Worm (Caenorhabditis elegans) whole organism, L4 larva: ENCODE data around the gene gop-3.
A peak's percentile ranks its signal among the peaks of the same experiment; 100 is the strongest.

ENCODE experiments used
- D1046.2 ChIP-seq: fragments of 200-800 bp; sonication (Bioruptor generic); IDR thresholded peaks from 2 replicates; pipeline ENCODE4 v1.3.6; 2022; ENCODE audit warnings: missing genetic modification characterization, missing compliant biosample characterization
- F10B5.3 ChIP-seq: sonication (generic microtip); optimal IDR thresholded peaks from 2 replicates; lab custom pipeline; 2016; ENCODE audit warnings: mild to moderate bottlenecking, missing genetic modification characterization, missing compliant biosample characterization
- F44E2.7 ChIP-seq: fragments of 200-800 bp; sonication (Bioruptor generic); IDR thresholded peaks from 2 replicates; pipeline ENCODE4 v2.1.2; 2022; ENCODE audit warnings: missing genetic modification characterization, missing compliant biosample characterization
- F49E8.2 ChIP-seq: sonication (generic microtip); optimal IDR thresholded peaks from 2 replicates; lab custom pipeline; 2016; ENCODE audit warnings: missing compliant biosample characterization, mild to moderate bottlenecking, missing genetic modification characterization, borderline replicate concordance
- T20F7.1 ChIP-seq: fragments of 200-800 bp; sonication (Bioruptor generic); optimal IDR thresholded peaks from 2 replicates; lab custom pipeline; 2018; ENCODE audit warnings: mild to moderate bottlenecking, missing genetic modification characterization, missing compliant biosample characterization
- Y105C5A.15 ChIP-seq: fragments of 200-800 bp; sonication (Bioruptor generic); IDR thresholded peaks from 2 replicates; pipeline ENCODE4 v1.3.6; 2022; ENCODE audit warnings: missing genetic modification characterization, missing compliant biosample characterization
- Y5F2A.4 ChIP-seq: fragments of 200-800 bp; sonication (Bioruptor generic); optimal IDR thresholded peaks from 2 replicates; lab custom pipeline; 2018; ENCODE audit warnings: mild to moderate bottlenecking, missing genetic modification characterization, missing compliant biosample characterization
- ZK546.5 ChIP-seq, 2 experiments: sonication (generic microtip); optimal IDR thresholded peaks; 2 replicates each; lab custom pipeline; 2017; ENCODE audit warnings: missing biosample characterization in 2 of 2, missing genetic modification characterization in 2 of 2
- aha-1 ChIP-seq: fragments of 150-350 bp; peaks from one replicate; lab custom pipeline; 2014; ENCODE audit warnings: missing biosample characterization, missing genetic modification characterization
- aly-2 ChIP-seq: sonication (generic microtip); optimal IDR thresholded peaks from 2 replicates; lab custom pipeline; 2018; ENCODE audit warnings: missing biosample characterization, missing genetic modification characterization
- ceh-32 ChIP-seq: sonication (generic microtip); optimal IDR thresholded peaks from 2 replicates; lab custom pipeline; 2016; ENCODE audit warnings: mild to moderate bottlenecking, missing genetic modification characterization, missing compliant biosample characterization; ENCODE audit not compliant: poor library complexity
- ceh-62 ChIP-seq: sonication (generic microtip); optimal IDR thresholded peaks from 2 replicates; lab custom pipeline; 2017; ENCODE audit warnings: missing biosample characterization, missing genetic modification characterization
- ceh-82 ChIP-seq: sonication (generic microtip); optimal IDR thresholded peaks from 2 replicates; lab custom pipeline; 2017; ENCODE audit warnings: missing biosample characterization, missing genetic modification characterization
- ces-1 ChIP-seq: fragments of 150-350 bp; sonication (generic microtip); optimal IDR thresholded peaks from 4 replicates; lab custom pipeline; 2014; ENCODE audit warnings: missing biosample characterization, missing genetic modification reagents, missing genetic modification characterization
- cey-2 ChIP-seq: sonication (generic microtip); optimal IDR thresholded peaks from 3 replicates; lab custom pipeline; 2017; ENCODE audit warnings: missing genetic modification characterization, mild to moderate bottlenecking, missing compliant biosample characterization, antibody characterized with exemption, borderline replicate concordance; ENCODE audit not compliant: insufficient read depth
- ctbp-1 ChIP-seq: fragments of 200-800 bp; sonication (Bioruptor generic); IDR thresholded peaks from 2 replicates; pipeline ENCODE4 v1.3.6; 2022; ENCODE audit warnings: missing genetic modification reagents, missing genetic modification characterization, missing compliant biosample characterization
- daf-19 ChIP-seq: fragments of 200-800 bp; sonication (Bioruptor generic); conservative IDR thresholded peaks from 2 replicates; pipeline ENCODE4 v1.3.6; 2022; ENCODE audit warnings: missing genetic modification characterization, missing compliant biosample characterization
- daf-8 ChIP-seq: fragments of 200-800 bp; sonication (Bioruptor generic); IDR thresholded peaks from 2 replicates; pipeline ENCODE4 v1.3.6; 2022; ENCODE audit warnings: missing genetic modification characterization, missing compliant biosample characterization
- dmd-6 ChIP-seq: fragments of 200-800 bp; sonication (Bioruptor generic); IDR thresholded peaks from 2 replicates; pipeline ENCODE4 v1.3.6; 2022; ENCODE audit warnings: missing genetic modification reagents, missing genetic modification characterization, missing compliant biosample characterization
- egl-43 ChIP-seq: fragments of 200-800 bp; sonication (Bioruptor generic); IDR thresholded peaks from 2 replicates; pipeline ENCODE4 v1.3.6; 2022; ENCODE audit warnings: missing genetic modification reagents, missing genetic modification characterization, missing compliant biosample characterization
- fkh-10 ChIP-seq: fragments of 150-350 bp; optimal IDR thresholded peaks from 2 replicates; lab custom pipeline; 2014; ENCODE audit warnings: missing biosample characterization, missing genetic modification reagents, missing genetic modification characterization
- gei-8 ChIP-seq: fragments of 200-800 bp; sonication (Bioruptor generic); optimal IDR thresholded peaks from 2 replicates; lab custom pipeline; 2018; ENCODE audit warnings: mild to moderate bottlenecking, missing genetic modification characterization, missing compliant biosample characterization
- jun-1 ChIP-seq: fragments of 150-350 bp; optimal IDR thresholded peaks from 2 replicates; lab custom pipeline; 2014; ENCODE audit warnings: missing biosample characterization, missing genetic modification reagents, missing genetic modification characterization
- lin-1 ChIP-seq: fragments of 200-800 bp; sonication (Bioruptor generic); IDR thresholded peaks from 2 replicates; pipeline ENCODE4 v1.3.6; 2022; ENCODE audit warnings: missing genetic modification reagents, missing genetic modification characterization, missing compliant biosample characterization
- lin-29 ChIP-seq: fragments of 200-800 bp; sonication (Bioruptor generic); IDR thresholded peaks from 2 replicates; pipeline ENCODE4 v1.3.6; 2022; ENCODE audit warnings: missing genetic modification reagents, missing genetic modification characterization, missing compliant biosample characterization
- mdl-1 ChIP-seq, 2 experiments: fragments of 150-350 bp in 1 of 2; sonication (generic microtip) in 1 of 2; optimal IDR thresholded peaks; 2 replicates each; lab custom pipeline; 2014 to 2017; ENCODE audit warnings: missing biosample characterization in 2 of 2, missing genetic modification characterization in 2 of 2
- mdt-29 ChIP-seq: fragments of 200-800 bp; sonication (Bioruptor generic); IDR thresholded peaks from 2 replicates; pipeline ENCODE4 v1.3.6; 2022; ENCODE audit warnings: missing genetic modification reagents, missing genetic modification characterization, missing compliant biosample characterization
- mep-1 ChIP-seq: fragments of 150-350 bp; sonication (generic microtip); optimal IDR thresholded peaks from 3 replicates; lab custom pipeline; 2014; ENCODE audit warnings: missing biosample characterization, missing genetic modification characterization
- mxl-3 ChIP-seq: fragments of 200-800 bp; sonication (Bioruptor generic); optimal IDR thresholded peaks from 2 replicates; lab custom pipeline; 2018; ENCODE audit warnings: mild to moderate bottlenecking, missing genetic modification characterization, missing compliant biosample characterization
- nhr-10 ChIP-seq: fragments of 150-350 bp; optimal IDR thresholded peaks from 2 replicates; lab custom pipeline; 2014; ENCODE audit warnings: missing biosample characterization, missing genetic modification characterization
- nhr-102 ChIP-seq: sonication (generic microtip); optimal IDR thresholded peaks from 2 replicates; lab custom pipeline; 2016; ENCODE audit warnings: mild to moderate bottlenecking, missing genetic modification characterization, moderate library complexity, missing compliant biosample characterization
- nhr-28 ChIP-seq: fragments of 150-350 bp; optimal IDR thresholded peaks from 2 replicates; lab custom pipeline; 2014; ENCODE audit warnings: missing biosample characterization, missing genetic modification characterization
- nhr-41 ChIP-seq: fragments of 200-800 bp; sonication (Bioruptor generic); IDR thresholded peaks from 2 replicates; pipeline ENCODE4 v1.3.6; 2022; ENCODE audit warnings: missing genetic modification reagents, missing genetic modification characterization, missing compliant biosample characterization
- nhr-77 ChIP-seq: fragments of 150-350 bp; optimal IDR thresholded peaks from 2 replicates; lab custom pipeline; 2014; ENCODE audit warnings: missing biosample characterization, missing genetic modification characterization
- php-3 ChIP-seq: fragments of 200-800 bp; sonication (Bioruptor generic); IDR thresholded peaks from 2 replicates; pipeline ENCODE4 v1.3.6; 2022; ENCODE audit warnings: missing genetic modification reagents, missing genetic modification characterization, missing compliant biosample characterization
- pqm-1 ChIP-seq: sonication (generic microtip); optimal IDR thresholded peaks from 2 replicates; lab custom pipeline; 2017; ENCODE audit warnings: missing biosample characterization, missing genetic modification characterization
- saeg-2 ChIP-seq: fragments of 200-800 bp; sonication (Bioruptor generic); IDR thresholded peaks from 2 replicates; pipeline ENCODE4 v1.3.6; 2022; ENCODE audit warnings: missing genetic modification reagents, missing genetic modification characterization, missing compliant biosample characterization
- set-16 ChIP-seq: fragments of 200-800 bp; sonication (Bioruptor generic); IDR thresholded peaks from 2 replicates; pipeline ENCODE4 v1.3.6; 2022; ENCODE audit warnings: missing genetic modification reagents, missing genetic modification characterization, missing compliant biosample characterization
- spr-1 ChIP-seq: sonication (generic microtip); optimal IDR thresholded peaks from 2 replicates; lab custom pipeline; 2016; ENCODE audit warnings: mild to moderate bottlenecking, missing genetic modification characterization, missing compliant biosample characterization
- tag-97 ChIP-seq: fragments of 200-800 bp; sonication (Bioruptor generic); IDR thresholded peaks from 2 replicates; pipeline ENCODE4 v1.3.6; 2022; ENCODE audit warnings: missing genetic modification characterization, missing compliant biosample characterization
- tra-1 ChIP-seq: fragments of 200-800 bp; sonication (Bioruptor generic); IDR thresholded peaks from 2 replicates; pipeline ENCODE4 v1.3.6; 2022; ENCODE audit warnings: missing genetic modification reagents, missing genetic modification characterization, missing compliant biosample characterization
- unc-62 ChIP-seq, 3 experiments: fragments of 150-350 bp in 1 of 3; sonication (generic microtip); optimal IDR thresholded peaks in 2 of 3; peaks in 1 of 3; 1 replicate in 1 of 3; 2 replicates in 2 of 3; lab custom pipeline; 2014 to 2017; ENCODE audit warnings: missing biosample characterization in 3 of 3, missing genetic modification characterization in 3 of 3, missing genetic modification reagents in 3 of 3, missing genotype in 1 of 3
- vab-7 ChIP-seq: fragments of 200-800 bp; sonication (Bioruptor generic); IDR thresholded peaks from 2 replicates; pipeline ENCODE4 v1.3.6; 2022; ENCODE audit warnings: missing genetic modification reagents, missing genetic modification characterization, missing compliant biosample characterization
- zag-1 ChIP-seq: fragments of 150-350 bp; optimal IDR thresholded peaks from 2 replicates; lab custom pipeline; 2014; ENCODE audit warnings: missing biosample characterization, missing genetic modification characterization
- zfp-2 ChIP-seq: sonication (generic microtip); optimal IDR thresholded peaks from 2 replicates; lab custom pipeline; 2016; ENCODE audit warnings: mild to moderate bottlenecking, missing genetic modification characterization, missing compliant biosample characterization
- zfp-3 ChIP-seq: fragments of 200-800 bp; sonication (Bioruptor generic); conservative IDR thresholded peaks from 2 replicates; pipeline ENCODE4 v1.3.6; 2022; ENCODE audit warnings: missing genetic modification reagents, missing genetic modification characterization, missing compliant biosample characterization
- zip-11 ChIP-seq: fragments of 200-800 bp; sonication (Bioruptor generic); IDR thresholded peaks from 2 replicates; pipeline ENCODE4 v1.3.6; 2022; ENCODE audit warnings: missing genetic modification characterization, missing compliant biosample characterization
- zip-2 ChIP-seq: fragments of 150-350 bp; optimal IDR thresholded peaks from 2 replicates; lab custom pipeline; 2014; ENCODE audit warnings: missing biosample characterization, missing genetic modification characterization

gop-3 gene

DNA sequence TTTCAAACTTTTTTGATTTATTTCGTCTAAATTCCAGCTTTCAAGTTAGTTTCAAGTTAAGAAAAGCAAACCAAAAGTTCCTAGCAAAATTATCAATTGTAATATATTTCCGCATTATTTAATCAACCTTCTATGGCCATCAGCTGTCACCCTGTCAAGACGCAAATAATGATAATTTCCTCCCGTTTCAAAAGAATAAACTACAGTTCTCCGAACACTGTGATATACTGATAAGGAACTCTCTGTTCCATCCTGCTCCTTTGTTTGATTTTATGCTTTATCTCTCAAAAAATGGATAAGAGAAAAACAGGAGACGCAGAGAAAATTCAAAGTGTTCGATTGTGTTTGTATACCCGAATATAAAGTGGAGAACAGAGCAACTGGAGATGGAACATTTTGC, 30.8 kb downstream of the gop-3 start (continued):
- TF ChIP-seq F49E8.2 = no peak
- no peak for TF ChIP-seq aha-1 (tag; lab: Kevin White, UChicago)
- no peak for TF ChIP-seq zip-11 (GFP tag; lab: Robert Waterston, UW)
- TF ChIP-seq mep-1 = no peak
- TF ChIP-seq daf-19 = no peak
- peak; percentile 13 for TF ChIP-seq nhr-102 (tag; lab: Kevin White, UChicago)
- TF ChIP-seq zfp-2 (tag; lab: Kevin White, UChicago) = no peak
- peak; percentile 85 for TF ChIP-seq pqm-1
- peak; percentile 34 for TF ChIP-seq nhr-28 (tag; lab: Kevin White, UChicago)
- peak; percentile 47; the same call in 1 of the 2 replicates for TF ChIP-seq tra-1 (GFP tag; lab: Robert Waterston, UW)
- TF ChIP-seq php-3 (GFP tag; lab: Robert Waterston, UW) = 0 out of 2 replicates have a peak, but pooled peaks have one; percentile 33
- TF ChIP-seq mdl-1 (tag; optimal IDR thresholded peaks at IDR 0.05; lab: Kevin White, UChicago) = no peak
- no peak for TF ChIP-seq Y5F2A.4 (GFP tag; lab: Kevin White, UChicago)
- no peak for TF ChIP-seq T20F7.1
- no peak for TF ChIP-seq gei-8
- TF ChIP-seq, all 104 proteins: peak for 9

DNA sequence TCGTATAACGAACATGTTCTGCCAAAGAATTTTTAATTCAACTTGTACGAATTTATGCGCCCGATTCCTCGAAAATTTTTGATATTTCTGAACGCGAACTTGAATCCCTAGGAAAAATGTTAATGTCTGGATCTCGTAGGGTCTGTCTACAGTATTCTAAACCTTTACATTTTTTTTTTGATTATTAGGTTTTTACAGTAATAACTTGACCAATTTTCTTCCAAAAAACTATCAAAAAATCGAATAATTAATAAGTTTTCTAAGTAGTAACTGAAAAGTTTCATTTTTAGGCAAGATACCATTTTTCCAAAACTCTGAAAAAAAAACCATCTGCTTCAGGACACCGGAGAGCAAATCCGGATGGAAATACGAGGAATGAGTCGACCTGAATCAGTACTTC, 33.8 kb downstream of the gop-3 start:
- TF ChIP-seq unc-62 (GFP tag; optimal IDR thresholded peaks at IDR 0.05 in 1 of 2; lab: Kevin White, UChicago) (peak in 1 of 2 experiments; percentile 92), unc-62 (tag; optimal IDR thresholded peaks at IDR 0.05; lab: Kevin White, UChicago) (no peak), ceh-32 (no peak)

DNA sequence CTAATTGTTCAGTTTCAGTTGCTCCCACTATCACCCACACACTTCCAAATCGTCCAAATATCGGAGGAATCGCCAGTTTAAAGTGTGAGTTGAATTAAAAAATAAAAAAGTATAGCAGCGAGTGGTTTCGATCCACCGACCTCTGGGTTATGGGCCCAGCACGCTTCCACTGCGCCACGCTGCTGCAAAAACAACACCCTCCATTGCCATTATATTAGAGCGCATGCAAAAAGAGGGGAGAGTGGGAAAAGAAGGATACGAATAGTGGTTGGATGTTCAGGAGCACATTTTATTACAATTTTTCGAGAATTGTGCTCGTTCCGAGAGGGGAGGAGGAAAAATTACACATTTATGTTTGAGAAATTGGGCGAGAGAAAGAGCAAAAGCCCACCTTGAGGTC, 34.4 kb downstream of the gop-3 start:
- TF ChIP-seq set-16 (GFP tag; lab: Robert Waterston, UW) (no peak), zfp-3 (GFP tag; lab: Robert Waterston, UW) (peak; percentile 79), ZK546.5 (tag; optimal IDR thresholded peaks at IDR 0.05; lab: Kevin White, UChicago) (no peak), ceh-62 (no peak), F10B5.3 (peak; percentile 41), mdt-29 (peak; percentile 71), daf-8 (GFP tag; lab: Robert Waterston, UW) (no peak), zfp-2 (tag; lab: Kevin White, UChicago) (peak; percentile 35), aly-2 (no peak), ceh-82 (tag; lab: Kevin White, UChicago) (no peak), tag-97 (GFP tag; lab: Robert Waterston, UW) (no peak), F44E2.7 (GFP tag; lab: Robert Waterston, UW) (peak; percentile 68; the same call in 1 of the 2 replicates), saeg-2 (no peak), nhr-41 (GFP tag; lab: Robert Waterston, UW) (peak; percentile 65; the same call in 1 of the 2 replicates), dmd-6 (GFP tag; lab: Robert Waterston, UW) (peak; percentile 59), nhr-10 (no peak), jun-1 (no peak), mxl-3 (no peak), egl-43 (peak; percentile 97), Y105C5A.15 (GFP tag; lab: Robert Waterston, UW) (0 out of 2 replicates have a peak, but pooled peaks have one; percentile 47), unc-62 (GFP tag; optimal IDR thresholded peaks at IDR 0.05 in 1 of 2; lab: Kevin White, UChicago) (peak in 1 of 2 experiments; percentile 27), unc-62 (tag; optimal IDR thresholded peaks at IDR 0.05; lab: Kevin White, UChicago) (no peak), daf-19 (peak; percentile 92), lin-29 (GFP tag; lab: Robert Waterston, UW) (0 out of 2 replicates have a peak, but pooled peaks have one; percentile 39), ctbp-1 (GFP tag; lab: Robert Waterston, UW) (peak; percentile 76), fkh-10 (no peak), spr-1 (tag; lab: Kevin White, UChicago) (peak; percentile 76), zip-2 (no peak), vab-7 (GFP tag; lab: Robert Waterston, UW) (peak; percentile 92), ces-1 (no peak), lin-1 (GFP tag; lab: Robert Waterston, UW) (peak; percentile 68), zag-1 (tag; lab: Kevin White, UChicago) (no peak), cey-2 (tag; lab: Kevin White, UChicago) (no peak), D1046.2 (GFP tag; lab: Robert Waterston, UW) (peak; percentile 81), aha-1 (tag; lab: Kevin White, UChicago) (no peak), nhr-77 (tag; lab: Kevin White, UChicago) (no peak), T20F7.1 (peak; percentile 47), php-3 (GFP tag; lab: Robert Waterston, UW) (peak; percentile 85)
